Worm (Caenorhabditis elegans): ENCODE data around the gene Y82E9BL.6.

DNA sequence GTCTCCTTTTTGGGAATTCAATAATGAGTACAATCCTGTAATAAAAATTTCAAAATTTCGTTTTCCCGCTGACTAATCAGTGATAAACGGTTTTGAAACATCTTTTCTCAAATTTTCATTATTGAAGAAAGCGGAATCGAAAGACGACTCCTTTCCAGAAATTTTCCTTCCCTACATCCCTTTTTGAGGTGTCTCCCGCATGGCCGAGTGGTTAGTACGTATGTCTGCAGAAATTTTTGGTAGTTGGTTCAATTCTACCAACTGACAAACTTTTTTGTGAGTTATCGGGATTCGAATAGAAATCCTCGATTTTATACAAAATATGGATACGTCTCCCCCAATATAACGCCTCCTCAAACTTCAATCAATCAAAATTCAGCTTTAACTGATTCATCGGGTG lies 8.9 kb upstream of the Y82E9BL.6 start:
- TF ChIP-seq zag-1 (tag; optimal IDR thresholded peaks at IDR 0.05) (no peak), unc-39 (tag; optimal IDR thresholded peaks at IDR 0.05) (no peak), nhr-237 (tag; optimal IDR thresholded peaks at IDR 0.05) (no peak), daf-8 (GFP tag; IDR thresholded peaks at IDR 0.05) (no peak), mep-1 (tag; optimal IDR thresholded peaks at IDR 0.05) (no peak)

All from whole organism, L4 larva.